Fruit fly (Drosophila melanogaster): ENCODE measurements around the gene CG2256.

- TF ChIP-seq pan (optimal IDR thresholded peaks at IDR 0.05) (no peak), EcR (GFP tag; optimal IDR thresholded peaks at IDR 0.05) (no peak), CG8478 (optimal IDR thresholded peaks at IDR 0.05) (no peak), psq (optimal IDR thresholded peaks at IDR 0.05) (no peak), Dll (optimal IDR thresholded peaks at IDR 0.05) (no peak), usp (GFP tag; optimal IDR thresholded peaks at IDR 0.05) (no peak)
Measured at dm6 chrX:8081427-8082185, 5.4 kb downstream of the CG2256 start, which contains the start of gene Ldsdh1.

Measured in whole organism.